Worm (Caenorhabditis elegans): Measurements from ENCODE around the gene fmo-5.

The fmo-5 gene

DNA sequence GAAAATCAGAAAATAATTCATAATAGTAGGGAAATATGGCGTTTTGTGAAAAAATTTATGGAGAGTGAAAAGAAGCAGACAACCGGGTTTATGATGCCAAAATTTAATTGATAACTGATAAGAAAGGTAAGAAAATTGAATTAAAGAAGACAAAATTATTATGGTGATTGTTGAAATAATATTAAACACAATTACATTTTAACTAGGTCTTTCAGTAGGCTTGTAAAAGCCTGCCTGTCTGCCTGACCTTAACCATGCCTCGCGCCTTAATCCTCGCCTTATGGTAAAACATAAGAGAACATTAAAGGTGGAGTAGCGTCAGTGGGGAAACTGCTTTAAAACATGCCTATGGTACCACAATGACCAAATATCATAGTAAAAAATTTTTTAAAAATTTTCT is 24.9 kb downstream of the fmo-5 start, which contains the start of gene T02B11.8:
T02B11.8 (minus strand) TSS at position 101 of the 400 bp plus-strand sequence.
- TF ChIP-seq lsy-27 (tag; optimal IDR thresholded peaks at IDR 0.05; ENCODE audit: borderline replicate concordance, insufficient read depth) (no peak), nhr-27 (tag; optimal IDR thresholded peaks at IDR 0.05) (no peak), snpc-1.3 (tag; optimal IDR thresholded peaks at IDR 0.05; ENCODE audit: insufficient read depth) (no peak), F52B5.7 (tag; optimal IDR thresholded peaks at IDR 0.05) (no peak), egl-44 (GFP tag; IDR thresholded peaks at IDR 0.05) (no peak), ztf-25 (GFP tag; IDR thresholded peaks at IDR 0.05) (no peak), zfh-2 (GFP tag; conservative IDR thresholded peaks at IDR 0.05) (no peak), nhr-90 (tag; optimal IDR thresholded peaks at IDR 0.05) (no peak), rcor-1 (GFP tag; IDR thresholded peaks at IDR 0.05) (no peak)

DNA sequence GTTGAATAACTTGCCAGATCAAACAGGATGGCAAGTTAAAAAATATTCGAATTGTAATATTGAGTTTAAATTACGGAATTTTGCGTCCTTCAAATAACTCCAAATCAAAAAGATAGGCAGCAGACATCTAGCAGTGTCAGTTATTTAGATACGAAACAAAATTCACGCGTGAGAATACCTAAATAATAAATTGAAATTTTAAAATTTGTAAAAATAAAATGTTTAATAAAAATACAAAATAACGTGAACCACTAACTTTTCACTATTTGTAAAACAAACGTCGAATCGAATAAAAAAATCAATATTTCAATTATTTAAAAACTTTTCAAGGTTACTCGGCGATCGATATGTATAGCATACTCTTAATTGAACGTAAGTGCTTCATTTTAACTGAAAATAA is 27.5 kb downstream of the fmo-5 start, which contains the start of gene T02B11.9:
T02B11.9 (plus strand) TSS at position 301 of the 400 bp plus-strand sequence.
- TF ChIP-seq aptf-3 (GFP tag; IDR thresholded peaks at IDR 0.05) = no peak
- TF ChIP-seq dox-1 (GFP tag; IDR thresholded peaks at IDR 0.05) = no peak
- no peak for TF ChIP-seq F23B12.7 (tag; optimal IDR thresholded peaks at IDR 0.05; ENCODE audit: insufficient read depth)

DNA sequence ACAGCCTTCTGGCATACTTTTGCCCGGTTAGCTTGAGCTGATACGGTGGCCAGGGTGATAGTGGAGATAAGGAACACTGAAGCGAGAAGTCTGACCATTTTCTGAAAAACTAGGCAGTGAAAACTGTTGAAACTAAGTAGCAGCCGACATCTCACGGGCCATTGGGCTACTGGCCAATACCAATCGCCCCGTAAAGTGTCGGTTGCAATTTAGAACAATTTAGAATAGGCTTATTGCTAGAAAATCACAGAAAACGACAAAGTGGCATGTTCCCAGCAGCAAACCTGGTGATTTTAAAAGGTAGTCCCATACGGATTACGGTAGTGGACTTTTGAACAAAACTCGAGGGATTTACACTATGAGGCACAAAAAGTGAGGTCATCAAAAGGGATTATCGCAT is 32.4 kb downstream of the fmo-5 start, which contains the start of gene T02B11.4:
T02B11.4 (minus strand) TSS at position 101 of the 400 bp plus-strand sequence.
- TF ChIP-seq egl-44 (GFP tag; IDR thresholded peaks at IDR 0.05) = no peak
- TF ChIP-seq hrde-1 (tag; optimal IDR thresholded peaks at IDR 0.05; ENCODE audit: borderline replicate concordance) = no peak
- no peak for TF ChIP-seq ceh-100 (GFP tag; IDR thresholded peaks at IDR 0.05)

DNA sequence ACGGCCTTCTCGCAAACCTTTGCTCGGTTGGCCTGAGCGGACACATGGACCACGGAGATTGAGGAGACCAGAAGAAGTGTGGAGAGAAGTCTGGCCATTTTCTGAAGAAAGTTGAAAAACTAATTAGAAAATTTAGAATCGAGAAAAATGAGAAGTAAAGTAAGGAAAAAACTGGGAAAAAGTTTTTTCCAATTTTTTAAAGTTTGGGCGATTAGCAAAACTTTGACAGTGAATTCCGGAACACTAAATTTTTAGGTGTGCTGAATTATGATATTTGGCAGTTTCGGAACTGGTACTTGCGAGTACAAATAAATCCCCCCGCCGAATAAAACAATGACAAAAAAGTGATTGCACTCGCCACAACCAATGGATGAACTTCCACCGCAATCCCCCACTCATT is 36.7 kb downstream of the fmo-5 start, which contains the start of gene T02B11.3:
T02B11.3 (minus strand) TSS at position 101 of the 400 bp plus-strand sequence.
- TF ChIP-seq somi-1 (GFP tag; optimal IDR thresholded peaks at IDR 0.05) = no peak
- TF ChIP-seq snpc-1.3 (tag; optimal IDR thresholded peaks at IDR 0.05; ENCODE audit: insufficient read depth) = no peak
- no peak for TF ChIP-seq T07F8.4 (tag; optimal IDR thresholded peaks at IDR 0.05)
- TF ChIP-seq mxl-1 (tag; optimal IDR thresholded peaks at IDR 0.05) = no peak
- no peak for TF ChIP-seq ekl-4 (GFP tag; IDR thresholded peaks at IDR 0.05)
- TF ChIP-seq ceh-91 (GFP tag; IDR thresholded peaks at IDR 0.05) = no peak
- no peak for TF ChIP-seq F39B2.1 (GFP tag; IDR thresholded peaks at IDR 0.05)

DNA sequence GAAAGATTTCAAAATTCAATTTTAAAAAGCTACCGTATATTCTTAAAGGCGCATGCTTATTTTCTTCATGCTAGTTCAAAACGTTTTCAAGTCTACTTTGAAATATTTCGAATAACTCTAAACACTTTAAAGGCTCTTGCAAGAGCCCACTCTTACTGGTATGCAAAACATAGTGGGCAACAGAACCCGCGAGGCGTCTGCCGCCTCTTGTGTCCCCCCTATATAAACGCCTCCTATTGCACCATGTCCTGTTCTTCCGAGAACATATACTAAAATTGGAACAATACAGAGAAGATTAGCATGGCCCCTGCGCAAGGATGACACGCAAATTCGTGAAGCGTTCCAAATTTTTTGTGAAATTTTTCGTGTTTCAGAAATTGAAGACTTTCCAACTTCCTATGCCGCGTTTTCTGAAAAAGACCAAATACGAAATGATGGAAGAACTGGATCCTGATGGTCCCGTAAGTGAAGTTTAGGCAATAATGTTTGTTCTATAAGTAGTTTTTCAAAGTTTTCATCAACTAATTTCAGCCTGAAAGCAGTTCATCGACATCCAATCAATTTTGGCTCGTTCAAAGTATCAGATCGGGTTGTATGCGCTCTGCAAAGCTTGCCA is 44.5 kb downstream of the fmo-5 start:
- TF ChIP-seq mxl-1 (tag; optimal IDR thresholded peaks at IDR 0.05) (peak; percentile 32), B0261.1 (tag; optimal IDR thresholded peaks at IDR 0.05) (peak; percentile 55), snpc-4 (GFP tag; optimal IDR thresholded peaks at IDR 0.05) (peak; percentile 88), snpc-4 (tag; optimal IDR thresholded peaks at IDR 0.05) (peak; percentile 89 to 99 (median 93)), madf-3 (GFP tag; IDR thresholded peaks at IDR 0.05) (no peak), rec-8 (tag; optimal IDR thresholded peaks at IDR 0.05) (no peak), tbp1 (GFP tag; optimal IDR thresholded peaks at IDR 0.05) (peak; percentile 79), ccch-3 (GFP tag; optimal IDR thresholded peaks at IDR 0.05) (no peak), ceh-100 (GFP tag; IDR thresholded peaks at IDR 0.05) (peak; percentile 46; the same call in 1 of the 2 replicates), madf-8 (GFP tag; conservative IDR thresholded peaks at IDR 0.05) (peak; percentile 54), rpc-1 (optimal IDR thresholded peaks at IDR 0.05) (peak; percentile 54), rpc-1 (tag; optimal IDR thresholded peaks at IDR 0.05) (peak; percentile 74), F39B2.1 (GFP tag; IDR thresholded peaks at IDR 0.05) (no peak), F33H1.4 (GFP tag; IDR thresholded peaks at IDR 0.05) (0 out of 2 replicates have a peak, but pooled peaks have one; percentile 17), Y53G8AR.9 (GFP tag; conservative IDR thresholded peaks at IDR 0.05) (0 out of 2 replicates have a peak, but pooled peaks have one; percentile 51), egl-44 (GFP tag; IDR thresholded peaks at IDR 0.05) (0 out of 2 replicates have a peak, but pooled peaks have one; percentile 36), hsf-1 (GFP tag; IDR thresholded peaks at IDR 0.05) (peak; percentile 66; the same call in 1 of the 2 replicates), madf-6 (GFP tag; IDR thresholded peaks at IDR 0.05) (peak; percentile 81), attf-3 (GFP tag; conservative IDR thresholded peaks at IDR 0.05) (no peak), Y56A3A.18 (GFP tag; IDR thresholded peaks at IDR 0.05) (peak; percentile 84), snpc-1.1 (tag; optimal IDR thresholded peaks at IDR 0.05; ENCODE audit: insufficient read depth) (peak; percentile 90), mcd-1 (GFP tag; IDR thresholded peaks at IDR 0.05) (peak; percentile 69), mel-28 (tag; optimal IDR thresholded peaks at IDR 0.05; ENCODE audit: borderline replicate concordance) (no peak)

Measured in whole organism, young adult.